Fruit fly (Drosophila melanogaster): ENCODE data around the gene zormin.
A peak's percentile ranks its signal among the peaks of the same experiment; 100 is the strongest.

zormin gene

dm6 chr3L:2115524-2116245, 35.8 kb downstream of the zormin start, which contains the start of gene sls (continued):
- TF ChIP-seq CG9797 (GFP tag; optimal IDR thresholded peaks at IDR 0.05) (no peak), Six4 (GFP tag; optimal IDR thresholded peaks at IDR 0.05) (peak; percentile 77), CG17328 (GFP tag; IDR thresholded peaks at IDR 0.05) (peak; percentile 93), CG15073 (GFP tag; optimal IDR thresholded peaks at IDR 0.05) (peak; percentile 56), Ada2b (GFP tag; IDR thresholded peaks at IDR 0.05) (peak; percentile 90), CG9215 (GFP tag; IDR thresholded peaks at IDR 0.05) (peak; percentile 89), insv (GFP tag; optimal IDR thresholded peaks at IDR 0.05) (peak in 1 of 2 experiments; percentile 50), sob (GFP tag; IDR thresholded peaks at IDR 0.05) (peak; percentile 90), grn (GFP tag; optimal IDR thresholded peaks at IDR 0.05) (peak; percentile 28), Blimp-1 (GFP tag; optimal IDR thresholded peaks at IDR 0.05) (peak; percentile 76), CG3847 (GFP tag; IDR thresholded peaks at IDR 0.05) (peak; percentile 93), CG10147 (GFP tag; optimal IDR thresholded peaks at IDR 0.05) (peak; percentile 65), slou (GFP tag; optimal IDR thresholded peaks at IDR 0.05) (peak; percentile 58), CG3065 (GFP tag; optimal IDR thresholded peaks at IDR 0.05) (peak; percentile 80), ATbp (GFP tag; optimal IDR thresholded peaks at IDR 0.05) (peak; percentile 82), CG43689 (GFP tag; IDR thresholded peaks at IDR 0.05) (peak; percentile 75), nerfin-1 (tag; optimal IDR thresholded peaks at IDR 0.05) (no peak), CG11398 (GFP tag; optimal IDR thresholded peaks at IDR 0.05) (peak; percentile 91), CG6272 (GFP tag; IDR thresholded peaks at IDR 0.05) (peak; percentile 87), CG16863 (GFP tag; optimal IDR thresholded peaks at IDR 0.05) (peak; percentile 94), lab (GFP tag; optimal IDR thresholded peaks at IDR 0.05) (peak; percentile 83), dati (GFP tag; IDR thresholded peaks at IDR 0.05) (peak; percentile 58; the same call in 1 of the 2 replicates), Hr3 (GFP tag; optimal IDR thresholded peaks at IDR 0.05) (peak; percentile 89), Lhr (GFP tag; optimal IDR thresholded peaks at IDR 0.05) (peak; percentile 70), CG3726 (GFP tag; IDR thresholded peaks at IDR 0.05) (peak; percentile 78), HmgD (GFP tag; optimal IDR thresholded peaks at IDR 0.05) (peak; percentile 83), Ssrp (tag; optimal IDR thresholded peaks at IDR 0.05) (peak; percentile 91), Hr51 (GFP tag; optimal IDR thresholded peaks at IDR 0.05) (peak; percentile 89 to 93), Bteb2 (GFP tag; optimal IDR thresholded peaks at IDR 0.05) (peak; percentile 90), chn (GFP tag; optimal IDR thresholded peaks at IDR 0.05) (peak; percentile 93), Mes4 (GFP tag; optimal IDR thresholded peaks at IDR 0.05) (peak; percentile 92), HmgZ (tag; optimal IDR thresholded peaks at IDR 0.05) (peak; percentile 94), Atf3 (GFP tag; optimal IDR thresholded peaks at IDR 0.05) (peak; percentile 88), CG10431 (GFP tag; optimal IDR thresholded peaks at IDR 0.05) (peak; percentile 77), lilli (GFP tag; optimal IDR thresholded peaks at IDR 0.05) (peak; percentile 94), dm (GFP tag; optimal IDR thresholded peaks at IDR 0.05) (peak; percentile 88), Dbx (GFP tag; IDR thresholded peaks at IDR 0.05) (peak; percentile 90), bigmax (GFP tag; optimal IDR thresholded peaks at IDR 0.05) (no peak), Neu2 (GFP tag; optimal IDR thresholded peaks at IDR 0.05; ENCODE audit: borderline replicate concordance) (peak; percentile 20), CG7372 (GFP tag; IDR thresholded peaks at IDR 0.05) (peak; percentile 84), CG2889 (GFP tag; IDR thresholded peaks at IDR 0.05) (peak; percentile 87), vnd (GFP tag; IDR thresholded peaks at IDR 0.05; ENCODE audit: partially characterized antibody) (no peak), CG9727 (GFP tag; optimal IDR thresholded peaks at IDR 0.05) (peak; percentile 89), ewg (GFP tag; optimal IDR thresholded peaks at IDR 0.05) (peak; percentile 82), sim (GFP tag; IDR thresholded peaks at IDR 0.05) (peak; percentile 68; the same call in 1 of the 2 replicates), sqz (GFP tag; optimal IDR thresholded peaks at IDR 0.05) (peak; percentile 64), CG31441 (GFP tag; IDR thresholded peaks at IDR 0.05) (peak; percentile 87), dpn (GFP tag; optimal IDR thresholded peaks at IDR 0.05) (peak; percentile 92), Rx (GFP tag; IDR thresholded peaks at IDR 0.05) (peak; percentile 82), org-1 (GFP tag; optimal IDR thresholded peaks at IDR 0.05) (peak; percentile 86)

Measured in whole organism, embryonic.